Worm (Caenorhabditis elegans) whole organism, midembryonic: ENCODE results near the gene str-46.

Source experiments
- klf-2 ChIP-seq: fragments of 200-800 bp; sonication (Bioruptor generic); conservative IDR thresholded peaks from 2 replicates; pipeline ENCODE4 v1.3.6; 2022; ENCODE audit warnings: missing genetic modification reagents, missing genetic modification characterization, missing compliant biosample characterization
- med-1 ChIP-seq: sonication (generic microtip); optimal IDR thresholded peaks from 2 replicates; lab custom pipeline; 2017; ENCODE audit warnings: missing genetic modification characterization, mild to moderate bottlenecking, missing compliant biosample characterization, antibody characterized with exemption, missing genetic modification reagents; ENCODE audit not compliant: insufficient read depth
- ref-1 ChIP-seq: fragments of 200-800 bp; sonication (Bioruptor generic); conservative IDR thresholded peaks from 2 replicates; pipeline ENCODE4 v1.3.6; 2022; ENCODE audit warnings: missing genetic modification reagents, missing genetic modification characterization, missing compliant biosample characterization
- tab-1 ChIP-seq: fragments of 200-800 bp; sonication (Bioruptor generic); IDR thresholded peaks from 2 replicates; pipeline ENCODE4 v1.3.6; 2022; ENCODE audit warnings: missing genetic modification characterization, missing compliant biosample characterization

DNA sequence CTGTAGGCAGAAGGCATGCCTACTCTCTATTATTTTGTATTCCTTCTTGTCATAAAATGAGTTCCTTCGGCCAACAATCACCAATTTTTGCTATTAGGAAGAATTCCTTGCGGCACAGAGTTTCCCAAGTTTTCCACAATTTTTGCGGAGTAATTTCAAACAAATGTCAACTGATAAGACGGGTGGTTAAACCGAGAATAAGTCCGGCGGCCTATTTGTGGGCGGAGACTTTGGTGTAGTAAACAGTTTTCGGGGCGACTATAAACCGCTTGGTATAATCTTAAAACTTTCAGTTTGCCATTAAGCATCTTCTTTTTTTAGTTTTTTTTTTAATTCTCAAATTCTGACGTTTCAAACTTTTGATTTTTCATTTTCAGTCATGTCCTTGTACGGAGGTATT is 18.8 kb downstream of the str-46 start, which contains the start of gene ifc-1:
- TF ChIP-seq tab-1 (GFP tag; lab: Robert Waterston, UW) = no peak
- TF ChIP-seq klf-2 = no peak
- TF ChIP-seq med-1 = no peak
- TF ChIP-seq ref-1 (GFP tag; lab: Robert Waterston, UW) = no peak
